Worm (Caenorhabditis elegans) whole organism, L4 larva: ENCODE measurements around the gene F49C12.15.

Experiments
- ZK546.5 ChIP-seq, 2 experiments: sonication (generic microtip); optimal IDR thresholded peaks; 2 replicates each; lab custom pipeline; 2017; ENCODE audit warnings: missing biosample characterization in 2 of 2, missing genetic modification characterization in 2 of 2
- ama-1 ChIP-seq: fragments of 150-350 bp; optimal IDR thresholded peaks from 2 replicates; lab custom pipeline; 2014; ENCODE audit warnings: inconsistent platforms, mixed read lengths

DNA sequence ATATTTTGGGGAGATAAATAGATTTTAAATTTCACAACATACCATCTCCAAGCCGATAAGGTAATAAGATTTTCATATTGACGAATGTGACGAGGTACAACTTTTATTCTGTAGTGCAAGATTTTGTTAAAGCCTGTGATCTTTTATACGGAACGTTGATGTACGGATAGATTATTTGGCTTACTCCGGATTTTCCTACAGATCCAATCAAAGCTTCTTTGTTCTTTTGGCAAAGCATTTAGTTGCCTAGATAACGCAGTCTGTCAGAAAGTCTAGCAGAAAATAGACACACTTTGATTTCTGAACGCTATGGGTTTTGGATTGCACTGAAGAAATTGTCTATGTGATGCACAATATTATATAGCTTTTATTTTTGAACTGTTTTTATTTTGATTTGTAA, 25.1 kb upstream of the F49C12.15 start, which contains the start of gene F49C12.2:
- TF ChIP-seq ZK546.5 (tag; optimal IDR thresholded peaks at IDR 0.05; lab: Kevin White, UChicago) (no peak), ama-1 (lab: Kevin White, UChicago) (no peak)
